Worm (Caenorhabditis elegans) whole organism, L2 larva: Measurements from ENCODE around the gene rpl-21.
A peak's percentile ranks its signal among the peaks of the same experiment; 100 is the strongest.

Source experiments
- C34F6.9 ChIP-seq: fragments of 150-350 bp; optimal IDR thresholded peaks from 2 replicates; lab custom pipeline; 2014; ENCODE audit warnings: missing biosample characterization, missing genetic modification characterization
- R02D3.7 ChIP-seq: fragments of 150-350 bp; optimal IDR thresholded peaks from 2 replicates; lab custom pipeline; 2014; ENCODE audit warnings: missing biosample characterization, missing genetic modification characterization
- Y55F3AM.14 ChIP-seq: fragments of 200-800 bp; sonication (Bioruptor generic); optimal IDR thresholded peaks from 2 replicates; lab custom pipeline; 2018; ENCODE audit warnings: mild to moderate bottlenecking, missing genetic modification characterization, missing compliant biosample characterization
- ZK546.5 ChIP-seq: sonication (generic microtip); optimal IDR thresholded peaks from 2 replicates; lab custom pipeline; 2017; ENCODE audit warnings: missing biosample characterization, missing genetic modification characterization
- aly-2 ChIP-seq: fragments of 150-350 bp; optimal IDR thresholded peaks from 2 replicates; lab custom pipeline; 2014; ENCODE audit warnings: missing biosample characterization, missing genetic modification characterization
- ama-1 ChIP-seq: fragments of 150-350 bp; optimal IDR thresholded peaks from 2 replicates; lab custom pipeline; 2018; ENCODE audit warnings: inconsistent platforms
- blmp-1 ChIP-seq: sonication (generic microtip); optimal IDR thresholded peaks from 2 replicates; lab custom pipeline; 2017; ENCODE audit warnings: missing genetic modification characterization, mild to moderate bottlenecking, missing compliant biosample characterization, antibody characterized with exemption, moderate library complexity; ENCODE audit not compliant: insufficient read depth
- ceh-16 ChIP-seq: fragments of 150-350 bp; optimal IDR thresholded peaks from 2 replicates; lab custom pipeline; 2014; ENCODE audit warnings: missing biosample characterization, missing genetic modification characterization
- ceh-82 ChIP-seq: fragments of 150-350 bp; optimal IDR thresholded peaks from 2 replicates; lab custom pipeline; 2014; ENCODE audit warnings: missing biosample characterization, missing genetic modification characterization
- crh-2 ChIP-seq: sonication (generic microtip); optimal IDR thresholded peaks from 2 replicates; lab custom pipeline; 2017; ENCODE audit warnings: missing biosample characterization, missing genetic modification characterization
- dmd-4 ChIP-seq: sonication (generic microtip); optimal IDR thresholded peaks from 2 replicates; lab custom pipeline; 2017; ENCODE audit warnings: missing biosample characterization, missing genetic modification characterization
- egl-27 ChIP-seq: sonication (generic microtip); optimal IDR thresholded peaks from 3 replicates; lab custom pipeline; 2017; ENCODE audit warnings: missing biosample characterization, missing genetic modification reagents, missing genetic modification characterization
- elt-1 ChIP-seq: fragments of 150-350 bp; optimal IDR thresholded peaks from 2 replicates; lab custom pipeline; 2014; ENCODE audit warnings: missing biosample characterization, missing genetic modification characterization
- elt-3 ChIP-seq: sonication (generic microtip); optimal IDR thresholded peaks from 2 replicates; lab custom pipeline; 2017; ENCODE audit warnings: missing biosample characterization, missing genetic modification characterization
- fos-1 ChIP-seq: fragments of 150-350 bp; optimal IDR thresholded peaks from 2 replicates; lab custom pipeline; 2014; ENCODE audit warnings: missing biosample characterization, missing genetic modification characterization
- gmeb-1 ChIP-seq: fragments of 150-350 bp; optimal IDR thresholded peaks from 2 replicates; lab custom pipeline; 2014; ENCODE audit warnings: missing biosample characterization, missing genetic modification characterization
- lin-11 ChIP-seq: fragments of 150-350 bp; sonication (generic microtip); optimal IDR thresholded peaks from 2 replicates; lab custom pipeline; 2014; ENCODE audit warnings: missing biosample characterization, missing genetic modification characterization, inconsistent platforms, mixed read lengths
- lin-13 ChIP-seq: fragments of 150-350 bp; optimal IDR thresholded peaks from 2 replicates; lab custom pipeline; 2014; ENCODE audit warnings: missing biosample characterization, missing genetic modification reagents, missing genetic modification characterization
- lin-39 ChIP-seq: fragments of 150-350 bp; optimal IDR thresholded peaks from 2 replicates; lab custom pipeline; 2014; ENCODE audit warnings: missing biosample characterization, missing genetic modification reagents, missing genetic modification characterization
- lsy-2 ChIP-seq, 2 experiments: fragments of 150-350 bp in 1 of 2; sonication (generic microtip) in 1 of 2; optimal IDR thresholded peaks; 2 replicates each; lab custom pipeline; 2014 to 2017; ENCODE audit warnings: missing biosample characterization in 2 of 2, missing genetic modification characterization in 2 of 2
- mab-5 ChIP-seq: fragments of 150-350 bp; optimal IDR thresholded peaks from 2 replicates; lab custom pipeline; 2014; ENCODE audit warnings: missing biosample characterization, missing genetic modification characterization
- mbf-1 ChIP-seq: sonication (generic microtip); optimal IDR thresholded peaks from 2 replicates; lab custom pipeline; 2017; ENCODE audit warnings: missing biosample characterization, missing genetic modification characterization
- mdl-1 ChIP-seq, 2 experiments: fragments of 150-350 bp in 1 of 2; sonication (generic microtip) in 1 of 2; optimal IDR thresholded peaks; 2 replicates each; lab custom pipeline; 2017; ENCODE audit warnings: missing biosample characterization in 2 of 2, missing genetic modification characterization in 2 of 2
- nhr-10 ChIP-seq: sonication (generic microtip); optimal IDR thresholded peaks from 2 replicates; lab custom pipeline; 2017; ENCODE audit warnings: missing biosample characterization, missing genetic modification characterization
- nhr-11 ChIP-seq: fragments of 150-350 bp; optimal IDR thresholded peaks from 2 replicates; lab custom pipeline; 2014; ENCODE audit warnings: missing biosample characterization, missing genetic modification characterization
- nhr-12 ChIP-seq: fragments of 150-350 bp; optimal IDR thresholded peaks from 2 replicates; lab custom pipeline; 2014; ENCODE audit warnings: missing biosample characterization, missing genetic modification characterization
- nhr-129 ChIP-seq: fragments of 150-350 bp; optimal IDR thresholded peaks from 2 replicates; lab custom pipeline; 2014; ENCODE audit warnings: missing biosample characterization, missing genetic modification characterization
- nhr-21 ChIP-seq: fragments of 150-350 bp; optimal IDR thresholded peaks from 2 replicates; lab custom pipeline; 2014; ENCODE audit warnings: missing biosample characterization, missing genetic modification characterization
- nhr-237 ChIP-seq: fragments of 150-350 bp; optimal IDR thresholded peaks from 2 replicates; lab custom pipeline; 2014; ENCODE audit warnings: missing biosample characterization, missing genetic modification characterization
- nhr-25 ChIP-seq: fragments of 150-350 bp; sonication (generic microtip); optimal IDR thresholded peaks from 3 replicates; lab custom pipeline; 2014; ENCODE audit warnings: missing biosample characterization, missing genetic modification characterization
- nhr-6 ChIP-seq: fragments of 150-350 bp; optimal IDR thresholded peaks from 2 replicates; lab custom pipeline; 2014; ENCODE audit warnings: missing biosample characterization, missing genetic modification characterization
- nhr-77 ChIP-seq: fragments of 150-350 bp; optimal IDR thresholded peaks from 2 replicates; lab custom pipeline; 2014; ENCODE audit warnings: missing biosample characterization, missing genetic modification characterization
- peb-1 ChIP-seq: fragments of 150-350 bp; optimal IDR thresholded peaks from 2 replicates; lab custom pipeline; 2014; ENCODE audit warnings: missing biosample characterization, missing genetic modification characterization
- sem-4 ChIP-seq: fragments of 150-350 bp; optimal IDR thresholded peaks from 2 replicates; lab custom pipeline; 2014; ENCODE audit warnings: missing biosample characterization, missing genetic modification reagents, missing genetic modification characterization
- skn-1 ChIP-seq: sonication (generic microtip); optimal IDR thresholded peaks from 2 replicates; lab custom pipeline; 2017; ENCODE audit warnings: missing biosample characterization, missing genetic modification characterization
- sma-3 ChIP-seq: sonication (generic microtip); optimal IDR thresholded peaks from 2 replicates; lab custom pipeline; 2016; ENCODE audit warnings: missing genetic modification reagents, missing genetic modification characterization, missing compliant biosample characterization
- sma-9 ChIP-seq, 2 experiments: fragments of 150-350 bp in 1 of 2; sonication (generic microtip) in 1 of 2; optimal IDR thresholded peaks; 2 replicates each; lab custom pipeline; 2014 to 2016; ENCODE audit warnings: missing genetic modification characterization in 2 of 2, mild to moderate bottlenecking in 1 of 2, missing biosample characterization in 1 of 2, missing compliant biosample characterization in 1 of 2, missing genetic modification reagents in 1 of 2, moderate library complexity in 1 of 2
- snpc-4 ChIP-seq: fragments of 150-350 bp; optimal IDR thresholded peaks from 2 replicates; lab custom pipeline; 2014; ENCODE audit warnings: missing biosample characterization, missing genetic modification characterization
- unc-39 ChIP-seq: fragments of 150-350 bp; optimal IDR thresholded peaks from 2 replicates; lab custom pipeline; 2014; ENCODE audit warnings: missing biosample characterization, missing genetic modification characterization
- unc-55 ChIP-seq: fragments of 150-350 bp; sonication (generic microtip); optimal IDR thresholded peaks from 3 replicates; lab custom pipeline; 2014; ENCODE audit warnings: missing biosample characterization, missing genetic modification reagents, missing genetic modification characterization
- unc-62 ChIP-seq: fragments of 150-350 bp; optimal IDR thresholded peaks from 2 replicates; lab custom pipeline; 2014; ENCODE audit warnings: missing biosample characterization, missing genetic modification reagents, missing genetic modification characterization
- zag-1 ChIP-seq: fragments of 150-350 bp; optimal IDR thresholded peaks from 2 replicates; lab custom pipeline; 2014; ENCODE audit warnings: missing biosample characterization, missing genetic modification characterization
- ztf-1 ChIP-seq: fragments of 200-800 bp; sonication (Bioruptor generic); conservative IDR thresholded peaks from 2 replicates; pipeline ENCODE4 v1.3.6; 2022; ENCODE audit warnings: missing genetic modification characterization, missing compliant biosample characterization
- ztf-11 ChIP-seq: sonication (generic microtip); optimal IDR thresholded peaks from 2 replicates; lab custom pipeline; 2017; ENCODE audit warnings: missing biosample characterization, missing genetic modification characterization
- ztf-4 ChIP-seq: fragments of 150-350 bp; optimal IDR thresholded peaks from 2 replicates; lab custom pipeline; 2014; ENCODE audit warnings: missing biosample characterization, missing genetic modification characterization

The rpl-21 gene

ce11 chrIII:8154423-8154822 lies 24.4 kb upstream of the rpl-21 start:
- TF ChIP-seq ztf-11 (no peak), fos-1 (tag; lab: Kevin White, UChicago) (peak; percentile 16)
- TF ChIP-seq, all 48 proteins: peak for 1

ce11 chrIII:8148751-8149150 lies 18.7 kb upstream of the rpl-21 start, which contains the start of gene D2007.2:
Gene D2007.2, plus strand, starts transcription at chrIII:8148963.
- TF ChIP-seq zag-1 (no peak), ztf-11 (no peak), nhr-10 (tag; lab: Kevin White, UChicago) (no peak), unc-55 (GFP tag; lab: Kevin White, UChicago) (no peak), aly-2 (tag; lab: Kevin White, UChicago) (no peak), nhr-12 (tag; lab: Kevin White, UChicago) (no peak), sem-4 (tag; lab: Kevin White, UChicago) (no peak), ceh-82 (tag; lab: Kevin White, UChicago) (no peak), elt-3 (tag; lab: Kevin White, UChicago) (no peak), ZK546.5 (no peak), nhr-129 (no peak), nhr-11 (tag; lab: Kevin White, UChicago) (no peak), lin-39 (no peak), ztf-1 (GFP tag; lab: Robert Waterston, UW) (no peak), nhr-6 (tag; lab: Kevin White, UChicago) (no peak), R02D3.7 (tag; lab: Kevin White, UChicago) (no peak), ceh-16 (no peak), nhr-77 (tag; lab: Kevin White, UChicago) (no peak), mdl-1 (tag; optimal IDR thresholded peaks at IDR 0.05; lab: Kevin White, UChicago) (no peak)

- TF ChIP-seq unc-55 (GFP tag; lab: Kevin White, UChicago): peak; percentile 46
- no peak for TF ChIP-seq lin-11 (tag; lab: Kevin White, UChicago)
- TF ChIP-seq, all 48 proteins: peak for 1
These were observed 15.9 kb upstream of the rpl-21 start for ce11 chrIII:8145971-8146370.

- TF ChIP-seq lin-39 (no peak), crh-2 (tag; lab: Kevin White, UChicago) (peak; percentile 47), elt-1 (tag; lab: Kevin White, UChicago) (no peak), dmd-4 (no peak), nhr-21 (tag; lab: Kevin White, UChicago) (peak; percentile 15), nhr-6 (tag; lab: Kevin White, UChicago) (no peak), C34F6.9 (peak; percentile 69), sma-9 (GFP tag; optimal IDR thresholded peaks at IDR 0.05; lab: Kevin White, UChicago) (peak; percentile 72), sma-9 (tag; optimal IDR thresholded peaks at IDR 0.05; lab: Kevin White, UChicago) (no peak), ztf-11 (no peak), unc-39 (no peak), mdl-1 (tag; optimal IDR thresholded peaks at IDR 0.05; lab: Kevin White, UChicago) (no peak), sem-4 (tag; lab: Kevin White, UChicago) (no peak), ama-1 (lab: Kevin White, UChicago) (no peak), lsy-2 (tag; optimal IDR thresholded peaks at IDR 0.05; lab: Kevin White, UChicago) (peak; percentile 61 to 87), R02D3.7 (tag; lab: Kevin White, UChicago) (no peak), ceh-82 (tag; lab: Kevin White, UChicago) (no peak), nhr-12 (tag; lab: Kevin White, UChicago) (no peak), skn-1 (no peak), snpc-4 (tag; lab: Kevin White, UChicago) (no peak), nhr-77 (tag; lab: Kevin White, UChicago) (no peak), Y55F3AM.14 (GFP tag; lab: Kevin White, UChicago) (no peak), peb-1 (tag; lab: Kevin White, UChicago) (no peak), gmeb-1 (tag; lab: Kevin White, UChicago) (peak; percentile 75), lin-11 (tag; lab: Kevin White, UChicago) (no peak), ztf-4 (tag; lab: Kevin White, UChicago) (no peak), mab-5 (no peak), nhr-129 (no peak), unc-62 (GFP tag; lab: Kevin White, UChicago) (no peak), sma-3 (GFP tag; lab: Kevin White, UChicago) (peak; percentile 64), fos-1 (tag; lab: Kevin White, UChicago) (peak; percentile 14), ztf-1 (GFP tag; lab: Robert Waterston, UW) (no peak), nhr-25 (tag; lab: Kevin White, UChicago) (no peak), ceh-16 (no peak), nhr-10 (tag; lab: Kevin White, UChicago) (no peak), egl-27 (tag; lab: Kevin White, UChicago) (no peak), mbf-1 (tag; lab: Kevin White, UChicago) (no peak), elt-3 (tag; lab: Kevin White, UChicago) (no peak), nhr-237 (tag; lab: Kevin White, UChicago) (no peak), ZK546.5 (no peak), unc-55 (GFP tag; lab: Kevin White, UChicago) (peak; percentile 71), lin-13 (GFP tag; lab: Kevin White, UChicago) (peak; percentile 50), blmp-1 (tag; lab: Kevin White, UChicago) (no peak)
These were observed 14.6 kb upstream of the rpl-21 start, which contains the start of the genes C14B9.8 and mrpl-18 for ce11 chrIII:8144574-8145065. Gene C14B9.8, minus strand, starts transcription at chrIII:8144629. Gene mrpl-18, plus strand, starts transcription at chrIII:8145015.
